Worm (Caenorhabditis elegans) whole organism, L4 larva: Measurements from ENCODE around the gene hrg-6.
A peak's percentile ranks its signal among the peaks of the same experiment; 100 is the strongest.
"Not testable (repeated sequence)": the region's sequence is repeated elsewhere in the genome, so short reads cannot be mapped to it uniquely, and the experiment has no call there.

Experiments used
- T26A8.4 ChIP-seq: fragments of 200-800 bp; sonication (Bioruptor generic); IDR thresholded peaks from 2 replicates; pipeline ENCODE4 v1.3.6; 2022; ENCODE audit warnings: missing genetic modification characterization, missing compliant biosample characterization
- Y48G9A.11 ChIP-seq: fragments of 200-800 bp; sonication (Bioruptor generic); IDR thresholded peaks from 2 replicates; pipeline ENCODE4 v1.3.6; 2022; ENCODE audit warnings: missing genetic modification reagents, missing genetic modification characterization, missing compliant biosample characterization
- Y75B8A.6 ChIP-seq: fragments of 200-800 bp; sonication (Bioruptor generic); IDR thresholded peaks from 2 replicates; pipeline ENCODE4 v1.3.6; 2022; ENCODE audit warnings: missing genetic modification reagents, missing genetic modification characterization, missing compliant biosample characterization
- ZK337.2 ChIP-seq: fragments of 200-800 bp; sonication (Bioruptor generic); IDR thresholded peaks from 2 replicates; pipeline ENCODE4 v1.3.6; 2022; ENCODE audit warnings: missing genetic modification reagents, missing genetic modification characterization, missing compliant biosample characterization
- ZK546.5 ChIP-seq, 2 experiments: sonication (generic microtip); optimal IDR thresholded peaks; 2 replicates each; lab custom pipeline; 2017; ENCODE audit warnings: missing biosample characterization in 2 of 2, missing genetic modification characterization in 2 of 2
- aly-2 ChIP-seq: sonication (generic microtip); optimal IDR thresholded peaks from 2 replicates; lab custom pipeline; 2018; ENCODE audit warnings: missing biosample characterization, missing genetic modification characterization
- arid-1 ChIP-seq: fragments of 200-800 bp; sonication (Bioruptor generic); conservative IDR thresholded peaks from 2 replicates; pipeline ENCODE4 v1.3.6; 2022; ENCODE audit warnings: missing genetic modification reagents, missing genetic modification characterization, missing compliant biosample characterization
- ceh-20 ChIP-seq: fragments of 200-800 bp; sonication (Bioruptor generic); IDR thresholded peaks from 2 replicates; pipeline ENCODE4 v1.3.6; 2022; ENCODE audit warnings: missing genetic modification reagents, missing genetic modification characterization, missing compliant biosample characterization
- ceh-28 ChIP-seq: fragments of 150-350 bp; optimal IDR thresholded peaks from 2 replicates; lab custom pipeline; 2014; ENCODE audit warnings: missing biosample characterization, missing genetic modification reagents, missing genetic modification characterization
- ceh-32 ChIP-seq: sonication (generic microtip); optimal IDR thresholded peaks from 2 replicates; lab custom pipeline; 2016; ENCODE audit warnings: mild to moderate bottlenecking, missing genetic modification characterization, missing compliant biosample characterization; ENCODE audit not compliant: poor library complexity
- ctbp-1 ChIP-seq: fragments of 200-800 bp; sonication (Bioruptor generic); IDR thresholded peaks from 2 replicates; pipeline ENCODE4 v1.3.6; 2022; ENCODE audit warnings: missing genetic modification reagents, missing genetic modification characterization, missing compliant biosample characterization
- daf-16 ChIP-seq, 3 experiments: sonication (generic microtip); optimal IDR thresholded peaks; 2 replicates each; lab custom pipeline; 2016 to 2017; ENCODE audit warnings: missing genetic modification characterization in 3 of 3, missing genetic modification reagents in 3 of 3, mild to moderate bottlenecking in 2 of 3, missing compliant biosample characterization in 2 of 3, missing biosample characterization in 1 of 3, moderate library complexity in 1 of 3
- daf-8 ChIP-seq: fragments of 200-800 bp; sonication (Bioruptor generic); IDR thresholded peaks from 2 replicates; pipeline ENCODE4 v1.3.6; 2022; ENCODE audit warnings: missing genetic modification characterization, missing compliant biosample characterization
- gei-8 ChIP-seq: fragments of 200-800 bp; sonication (Bioruptor generic); optimal IDR thresholded peaks from 2 replicates; lab custom pipeline; 2018; ENCODE audit warnings: mild to moderate bottlenecking, missing genetic modification characterization, missing compliant biosample characterization
- hlh-11 ChIP-seq: fragments of 200-800 bp; sonication (Bioruptor generic); optimal IDR thresholded peaks from 2 replicates; lab custom pipeline; 2018; ENCODE audit warnings: mild to moderate bottlenecking, missing genetic modification characterization, missing compliant biosample characterization
- hlh-30 ChIP-seq: sonication (generic microtip); optimal IDR thresholded peaks from 2 replicates; lab custom pipeline; 2017; ENCODE audit warnings: antibody characterized with exemption, mild to moderate bottlenecking, missing genetic modification characterization, missing compliant biosample characterization; ENCODE audit not compliant: insufficient read depth
- hmg-1.1 ChIP-seq: fragments of 200-800 bp; sonication (Bioruptor generic); IDR thresholded peaks from 2 replicates; pipeline ENCODE4 v1.3.6; 2022; ENCODE audit warnings: missing genetic modification reagents, missing genetic modification characterization, missing compliant biosample characterization
- lir-3 ChIP-seq: sonication (generic microtip); optimal IDR thresholded peaks from 2 replicates; lab custom pipeline; 2016; ENCODE audit warnings: mild to moderate bottlenecking, missing genetic modification characterization, missing compliant biosample characterization
- mdl-1 ChIP-seq, 2 experiments: fragments of 150-350 bp in 1 of 2; sonication (generic microtip) in 1 of 2; optimal IDR thresholded peaks; 2 replicates each; lab custom pipeline; 2014 to 2017; ENCODE audit warnings: missing biosample characterization in 2 of 2, missing genetic modification characterization in 2 of 2
- nhr-11 ChIP-seq: fragments of 150-350 bp; optimal IDR thresholded peaks from 2 replicates; lab custom pipeline; 2014; ENCODE audit warnings: missing biosample characterization, missing genetic modification characterization
- nhr-111 ChIP-seq: fragments of 200-800 bp; sonication (Bioruptor generic); optimal IDR thresholded peaks from 2 replicates; lab custom pipeline; 2018; ENCODE audit warnings: mild to moderate bottlenecking, missing genetic modification characterization, missing compliant biosample characterization
- nhr-42 ChIP-seq: fragments of 200-800 bp; sonication (Bioruptor generic); IDR thresholded peaks from 2 replicates; pipeline ENCODE4 v1.3.6; 2022; ENCODE audit warnings: missing genetic modification characterization, missing compliant biosample characterization
- nhr-76 ChIP-seq: fragments of 150-350 bp; optimal IDR thresholded peaks from 2 replicates; lab custom pipeline; 2014; ENCODE audit warnings: missing biosample characterization, missing genetic modification characterization
- nhr-77 ChIP-seq: fragments of 150-350 bp; optimal IDR thresholded peaks from 2 replicates; lab custom pipeline; 2014; ENCODE audit warnings: missing biosample characterization, missing genetic modification characterization
- pha-4 ChIP-seq, 2 experiments: fragments of 150-350 bp in 1 of 2; fragments of 200-800 bp in 1 of 2; sonication (Bioruptor generic) in 1 of 2; IDR thresholded peaks in 1 of 2; optimal IDR thresholded peaks in 1 of 2; 2 replicates each; pipeline versions ENCODE4 v1.3.6 to Lab custom; 2014 to 2022; ENCODE audit warnings: missing genetic modification characterization in 2 of 2, missing genetic modification reagents in 2 of 2, missing biosample characterization in 1 of 2, missing compliant biosample characterization in 1 of 2
- rbr-2 ChIP-seq: sonication (generic microtip); optimal IDR thresholded peaks from 2 replicates; lab custom pipeline; 2016; ENCODE audit warnings: missing genotype, missing genetic modification characterization, missing compliant biosample characterization
- skn-1 ChIP-seq: fragments of 150-350 bp; optimal IDR thresholded peaks from 2 replicates; lab custom pipeline; 2014; ENCODE audit warnings: missing biosample characterization, missing genetic modification characterization
- snpc-1.2 ChIP-seq: fragments of 200-800 bp; sonication (Bioruptor generic); IDR thresholded peaks from 2 replicates; pipeline ENCODE4 v1.3.6; 2022; ENCODE audit warnings: missing genetic modification reagents, missing genetic modification characterization, missing compliant biosample characterization
- snpc-4 ChIP-seq: fragments of 150-350 bp; optimal IDR thresholded peaks from 2 replicates; lab custom pipeline; 2014; ENCODE audit warnings: missing biosample characterization, missing genetic modification characterization
- spr-3 ChIP-seq: fragments of 200-800 bp; sonication (Bioruptor generic); optimal IDR thresholded peaks from 2 replicates; lab custom pipeline; 2018; ENCODE audit warnings: mild to moderate bottlenecking, missing genetic modification characterization, missing compliant biosample characterization
- unc-130 ChIP-seq: sonication (generic microtip); optimal IDR thresholded peaks from 2 replicates; lab custom pipeline; 2016; ENCODE audit warnings: missing genetic modification reagents, missing genetic modification characterization, missing compliant biosample characterization
- unc-62 ChIP-seq, 3 experiments: fragments of 150-350 bp in 1 of 3; sonication (generic microtip); optimal IDR thresholded peaks in 2 of 3; peaks in 1 of 3; 1 replicate in 1 of 3; 2 replicates in 2 of 3; lab custom pipeline; 2014 to 2017; ENCODE audit warnings: missing biosample characterization in 3 of 3, missing genetic modification characterization in 3 of 3, missing genetic modification reagents in 3 of 3, missing genotype in 1 of 3
- zag-1 ChIP-seq: fragments of 150-350 bp; optimal IDR thresholded peaks from 2 replicates; lab custom pipeline; 2014; ENCODE audit warnings: missing biosample characterization, missing genetic modification characterization

The hrg-6 gene

ce11 chrIV:11063962-11064361 is 31.6 kb downstream of the hrg-6 start, which contains the start of gene ttr-16 (continued):
- TF ChIP-seq hmg-1.1 (GFP tag; lab: Robert Waterston, UW), result no peak
- peak; percentile 67 for TF ChIP-seq nhr-11
- TF ChIP-seq rbr-2, result no peak
- no peak for TF ChIP-seq mdl-1 (tag; optimal IDR thresholded peaks at IDR 0.05; lab: Kevin White, UChicago)
- TF ChIP-seq ZK337.2 (GFP tag; lab: Robert Waterston, UW), result no peak
- TF ChIP-seq ceh-28, result no peak
- no peak for TF ChIP-seq ZK546.5 (tag; optimal IDR thresholded peaks at IDR 0.05; lab: Kevin White, UChicago)
- TF ChIP-seq arid-1, result no peak
- TF ChIP-seq nhr-111 (GFP tag; lab: Kevin White, UChicago), result no peak
- no peak for TF ChIP-seq Y48G9A.11 (GFP tag; lab: Robert Waterston, UW)
- TF ChIP-seq, all 104 proteins: peak for 3

DNA sequence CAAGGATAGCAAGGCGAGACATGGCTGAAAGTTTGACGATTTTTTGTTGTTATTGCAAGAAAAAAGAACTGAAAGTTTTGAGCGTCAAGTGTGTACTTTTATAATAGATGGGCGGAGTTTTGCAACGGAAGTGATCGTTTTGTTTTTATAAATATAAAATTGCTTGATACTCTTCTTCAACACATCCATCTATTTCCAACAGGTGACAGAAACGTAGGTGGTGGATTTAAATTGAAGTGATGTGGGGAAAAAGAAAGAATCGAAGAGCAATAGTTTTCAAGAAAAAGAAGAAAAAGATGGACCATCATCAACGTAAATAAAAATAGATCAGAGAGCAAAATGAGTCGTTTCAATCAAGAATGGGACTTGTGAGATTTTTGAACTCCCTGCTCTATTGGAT is 34.6 kb downstream of the hrg-6 start, which contains the start of gene ttr-17:
Gene ttr-17, minus strand, starts transcription at position 24 of the 400 bp plus-strand sequence.
- TF ChIP-seq ctbp-1, result no peak
- TF ChIP-seq daf-16 (GFP tag; optimal IDR thresholded peaks at IDR 0.05; lab: Kevin White, UChicago), result peak in 1 of 2 experiments; percentile 83
- TF ChIP-seq daf-16 (tag; optimal IDR thresholded peaks at IDR 0.05; lab: Kevin White, UChicago), result no peak

ce11 chrIV:11068314-11068713 is 35.9 kb downstream of the hrg-6 start:
- TF ChIP-seq unc-62 (GFP tag; optimal IDR thresholded peaks at IDR 0.05 in 1 of 2; lab: Kevin White, UChicago), result peak in 1 of 2 experiments; percentile 100
- no peak for TF ChIP-seq unc-62 (tag; optimal IDR thresholded peaks at IDR 0.05; lab: Kevin White, UChicago)
- peak in 1 of 2 experiments; percentile 96 for TF ChIP-seq daf-16 (GFP tag; optimal IDR thresholded peaks at IDR 0.05; lab: Kevin White, UChicago)
- no peak for TF ChIP-seq daf-16 (tag; optimal IDR thresholded peaks at IDR 0.05; lab: Kevin White, UChicago)
- no peak for TF ChIP-seq nhr-76
- TF ChIP-seq snpc-1.2, result no peak
- TF ChIP-seq nhr-11, result peak; percentile 93
- no peak for TF ChIP-seq T26A8.4
- TF ChIP-seq gei-8 (GFP tag; lab: Kevin White, UChicago), result no peak
- peak; percentile 79 for TF ChIP-seq ceh-20
- no peak for TF ChIP-seq spr-3 (GFP tag; lab: Kevin White, UChicago)
- TF ChIP-seq unc-130 (GFP tag; lab: Kevin White, UChicago), result no peak
- TF ChIP-seq skn-1, result no peak
- TF ChIP-seq hlh-11 (tag; lab: Kevin White, UChicago), result peak; percentile 42
- TF ChIP-seq hlh-30 (tag; lab: Kevin White, UChicago), result peak; percentile 57

DNA sequence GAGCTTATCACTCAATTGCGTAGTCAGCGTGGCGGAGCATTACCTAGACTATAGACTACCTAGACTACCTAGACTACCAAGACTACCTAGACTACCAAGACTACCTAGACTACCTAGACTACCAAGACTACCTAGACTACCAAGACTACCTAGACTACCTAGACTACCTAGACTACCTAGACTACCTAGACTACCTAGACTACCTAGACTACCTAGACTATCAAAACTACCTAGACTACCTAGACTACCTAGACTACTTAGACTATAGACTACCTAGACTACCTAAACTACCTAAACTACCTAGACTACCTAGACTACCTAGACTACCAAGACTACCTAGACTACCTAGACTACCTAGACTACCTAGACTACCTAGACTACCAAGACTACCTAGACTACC is 38.5 kb downstream of the hrg-6 start:
- TF ChIP-seq zag-1 (tag; lab: Kevin White, UChicago) (peak; percentile 46), unc-62 (GFP tag; optimal IDR thresholded peaks at IDR 0.05 in 1 of 2; lab: Kevin White, UChicago) (peak in 1 of 2 experiments; percentile 96)
- not testable (repeated sequence) for TF ChIP-seq unc-62 (tag; optimal IDR thresholded peaks at IDR 0.05; lab: Kevin White, UChicago)

- TF ChIP-seq ceh-32, result no peak
- TF ChIP-seq nhr-77 (tag; lab: Kevin White, UChicago), result no peak
- no peak for TF ChIP-seq Y75B8A.6
- no peak for TF ChIP-seq daf-8 (GFP tag; lab: Robert Waterston, UW)
- TF ChIP-seq pha-4 (GFP tag; IDR thresholded peaks at IDR 0.05; lab: Robert Waterston, UW), result no peak
- TF ChIP-seq pha-4 (tag; optimal IDR thresholded peaks at IDR 0.05; lab: Kevin White, UChicago), result no peak
- no peak for TF ChIP-seq lir-3 (tag; lab: Kevin White, UChicago)
- TF ChIP-seq nhr-42, result no peak
- TF ChIP-seq ceh-28, result no peak
- TF ChIP-seq snpc-4 (tag; lab: Kevin White, UChicago), result no peak
- TF ChIP-seq aly-2 (tag; lab: Kevin White, UChicago), result no peak
- TF ChIP-seq, all 104 proteins: peak for 0
Observed at ce11 chrIV:11078482-11078881, 46.1 kb downstream of the hrg-6 start, which contains the start of gene Y5F2A.4. Gene Y5F2A.4 (minus strand): TSS chrIV:11078582.
